Fruit fly (Drosophila melanogaster): ENCODE measurements around the gene CG43075.

DNA sequence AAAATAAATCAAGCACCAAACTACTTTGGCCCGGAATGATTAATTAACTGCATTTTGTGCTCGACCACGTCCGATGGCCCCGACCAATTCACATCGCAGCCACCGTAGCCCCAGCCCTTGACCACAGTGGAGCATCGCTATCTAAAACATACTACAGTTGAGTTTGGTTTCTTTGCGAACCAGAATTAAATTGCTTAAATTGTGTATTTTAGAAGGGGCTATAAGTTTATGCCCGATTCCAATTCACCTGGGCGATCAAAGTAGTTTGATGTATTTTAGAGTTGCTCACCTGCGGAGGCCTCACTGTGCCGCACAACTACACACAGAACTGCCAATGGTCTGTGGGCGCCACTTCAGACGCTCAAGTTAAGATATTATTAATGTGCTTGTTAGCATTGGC is 14.3 kb upstream of the CG43075 start:
- TF ChIP-seq CG7101 (tag; optimal IDR thresholded peaks at IDR 0.05) (no peak), toe (GFP tag; optimal IDR thresholded peaks at IDR 0.05) (no peak), CG5204 (GFP tag; optimal IDR thresholded peaks at IDR 0.05) (no peak), cic (GFP tag; optimal IDR thresholded peaks at IDR 0.05) (no peak), CG14711 (tag; optimal IDR thresholded peaks at IDR 0.05) (no peak)

Measured in whole organism, adult.